Worm (Caenorhabditis elegans) whole organism, L4 larva: ENCODE data around the gene C17G10.7.

Experiments
- D1046.2 ChIP-seq: fragments of 200-800 bp; sonication (Bioruptor generic); IDR thresholded peaks from 2 replicates; pipeline ENCODE4 v1.3.6; 2022; ENCODE audit warnings: missing genetic modification characterization, missing compliant biosample characterization
- F26F4.8 ChIP-seq: fragments of 200-800 bp; sonication (Bioruptor generic); conservative IDR thresholded peaks from 2 replicates; pipeline ENCODE4 v1.3.6; 2022; ENCODE audit warnings: missing genetic modification characterization, missing compliant biosample characterization
- Y75B8A.6 ChIP-seq: fragments of 200-800 bp; sonication (Bioruptor generic); IDR thresholded peaks from 2 replicates; pipeline ENCODE4 v1.3.6; 2022; ENCODE audit warnings: missing genetic modification reagents, missing genetic modification characterization, missing compliant biosample characterization
- ZK337.2 ChIP-seq: fragments of 200-800 bp; sonication (Bioruptor generic); IDR thresholded peaks from 2 replicates; pipeline ENCODE4 v1.3.6; 2022; ENCODE audit warnings: missing genetic modification reagents, missing genetic modification characterization, missing compliant biosample characterization
- ama-1 ChIP-seq: fragments of 150-350 bp; optimal IDR thresholded peaks from 2 replicates; lab custom pipeline; 2014; ENCODE audit warnings: inconsistent platforms, mixed read lengths
- ceh-20 ChIP-seq: fragments of 200-800 bp; sonication (Bioruptor generic); IDR thresholded peaks from 2 replicates; pipeline ENCODE4 v1.3.6; 2022; ENCODE audit warnings: missing genetic modification reagents, missing genetic modification characterization, missing compliant biosample characterization
- ceh-28 ChIP-seq: fragments of 150-350 bp; optimal IDR thresholded peaks from 2 replicates; lab custom pipeline; 2014; ENCODE audit warnings: missing biosample characterization, missing genetic modification reagents, missing genetic modification characterization
- ceh-44 ChIP-seq: fragments of 200-800 bp; sonication (Bioruptor generic); IDR thresholded peaks from 2 replicates; pipeline ENCODE4 v1.3.6; 2022; ENCODE audit warnings: missing genetic modification reagents, missing genetic modification characterization, missing compliant biosample characterization
- ceh-62 ChIP-seq: sonication (generic microtip); optimal IDR thresholded peaks from 2 replicates; lab custom pipeline; 2017; ENCODE audit warnings: missing biosample characterization, missing genetic modification characterization
- ceh-82 ChIP-seq: sonication (generic microtip); optimal IDR thresholded peaks from 2 replicates; lab custom pipeline; 2017; ENCODE audit warnings: missing biosample characterization, missing genetic modification characterization
- ces-1 ChIP-seq: fragments of 150-350 bp; sonication (generic microtip); optimal IDR thresholded peaks from 4 replicates; lab custom pipeline; 2014; ENCODE audit warnings: missing biosample characterization, missing genetic modification reagents, missing genetic modification characterization
- cey-2 ChIP-seq: sonication (generic microtip); optimal IDR thresholded peaks from 3 replicates; lab custom pipeline; 2017; ENCODE audit warnings: missing genetic modification characterization, mild to moderate bottlenecking, missing compliant biosample characterization, antibody characterized with exemption, borderline replicate concordance; ENCODE audit not compliant: insufficient read depth
- ctbp-1 ChIP-seq: fragments of 200-800 bp; sonication (Bioruptor generic); IDR thresholded peaks from 2 replicates; pipeline ENCODE4 v1.3.6; 2022; ENCODE audit warnings: missing genetic modification reagents, missing genetic modification characterization, missing compliant biosample characterization
- daf-12 ChIP-seq: fragments of 150-350 bp; optimal IDR thresholded peaks from 2 replicates; lab custom pipeline; 2014; ENCODE audit warnings: missing biosample characterization, missing genetic modification reagents, missing genetic modification characterization
- daf-19 ChIP-seq: fragments of 200-800 bp; sonication (Bioruptor generic); conservative IDR thresholded peaks from 2 replicates; pipeline ENCODE4 v1.3.6; 2022; ENCODE audit warnings: missing genetic modification characterization, missing compliant biosample characterization
- daf-8 ChIP-seq: fragments of 200-800 bp; sonication (Bioruptor generic); IDR thresholded peaks from 2 replicates; pipeline ENCODE4 v1.3.6; 2022; ENCODE audit warnings: missing genetic modification characterization, missing compliant biosample characterization
- dmd-9 ChIP-seq: fragments of 200-800 bp; sonication (Bioruptor generic); IDR thresholded peaks from 2 replicates; pipeline ENCODE4 v1.3.6; 2022; ENCODE audit warnings: missing genetic modification reagents, missing genetic modification characterization, missing compliant biosample characterization
- duxl-1 ChIP-seq: sonication (generic microtip); optimal IDR thresholded peaks from 2 replicates; lab custom pipeline; 2016; ENCODE audit warnings: mild to moderate bottlenecking, missing genetic modification characterization, moderate library complexity, missing compliant biosample characterization; ENCODE audit not compliant: poor library complexity
- egl-27 ChIP-seq: sonication (generic microtip); optimal IDR thresholded peaks from 3 replicates; lab custom pipeline; 2017; ENCODE audit warnings: missing biosample characterization, missing genetic modification reagents, missing genetic modification characterization
- egl-43 ChIP-seq: fragments of 200-800 bp; sonication (Bioruptor generic); IDR thresholded peaks from 2 replicates; pipeline ENCODE4 v1.3.6; 2022; ENCODE audit warnings: missing genetic modification reagents, missing genetic modification characterization, missing compliant biosample characterization
- fos-1 ChIP-seq: fragments of 150-350 bp; optimal IDR thresholded peaks from 2 replicates; lab custom pipeline; 2014; ENCODE audit warnings: missing biosample characterization, missing genetic modification characterization
- lim-7 ChIP-seq: fragments of 200-800 bp; sonication (Bioruptor generic); IDR thresholded peaks from 2 replicates; pipeline ENCODE4 v1.3.6; 2022; ENCODE audit warnings: missing genetic modification characterization, missing compliant biosample characterization
- lin-29 ChIP-seq: fragments of 200-800 bp; sonication (Bioruptor generic); IDR thresholded peaks from 2 replicates; pipeline ENCODE4 v1.3.6; 2022; ENCODE audit warnings: missing genetic modification reagents, missing genetic modification characterization, missing compliant biosample characterization
- lin-38 ChIP-seq: fragments of 200-800 bp; sonication (Bioruptor generic); IDR thresholded peaks from 2 replicates; pipeline ENCODE4 v1.3.6; 2022; ENCODE audit warnings: missing genetic modification reagents, missing genetic modification characterization, missing compliant biosample characterization
- lin-39 ChIP-seq: fragments of 150-350 bp; optimal IDR thresholded peaks from 2 replicates; lab custom pipeline; 2014; ENCODE audit warnings: missing biosample characterization, missing genetic modification reagents, missing genetic modification characterization
- lsy-2 ChIP-seq, 2 experiments: fragments of 150-350 bp in 1 of 2; sonication (generic microtip) in 1 of 2; optimal IDR thresholded peaks; 2 replicates each; lab custom pipeline; 2014 to 2017; ENCODE audit warnings: missing biosample characterization in 2 of 2, missing genetic modification characterization in 2 of 2
- madf-5 ChIP-seq, 2 experiments: fragments of 200-800 bp; sonication (Bioruptor generic); IDR thresholded peaks; 2 replicates each; pipeline ENCODE4 v1.3.6; 2022; ENCODE audit warnings: missing compliant biosample characterization in 2 of 2, missing genetic modification characterization in 2 of 2
- mdl-1 ChIP-seq, 2 experiments: fragments of 150-350 bp in 1 of 2; sonication (generic microtip) in 1 of 2; optimal IDR thresholded peaks; 2 replicates each; lab custom pipeline; 2014 to 2017; ENCODE audit warnings: missing biosample characterization in 2 of 2, missing genetic modification characterization in 2 of 2
- mep-1 ChIP-seq: fragments of 150-350 bp; sonication (generic microtip); optimal IDR thresholded peaks from 3 replicates; lab custom pipeline; 2014; ENCODE audit warnings: missing biosample characterization, missing genetic modification characterization
- mes-2 ChIP-seq: sonication (generic microtip); optimal IDR thresholded peaks from 2 replicates; lab custom pipeline; 2016; ENCODE audit warnings: missing genotype, mild to moderate bottlenecking, missing genetic modification characterization, missing compliant biosample characterization; ENCODE audit not compliant: poor library complexity, severe bottlenecking
- mxl-2 ChIP-seq: fragments of 200-800 bp; sonication (Bioruptor generic); conservative IDR thresholded peaks from 2 replicates; pipeline ENCODE4 v1.3.6; 2022; ENCODE audit warnings: missing genetic modification reagents, missing genetic modification characterization, missing compliant biosample characterization
- nhr-11 ChIP-seq: fragments of 150-350 bp; optimal IDR thresholded peaks from 2 replicates; lab custom pipeline; 2014; ENCODE audit warnings: missing biosample characterization, missing genetic modification characterization
- nhr-111 ChIP-seq: fragments of 200-800 bp; sonication (Bioruptor generic); optimal IDR thresholded peaks from 2 replicates; lab custom pipeline; 2018; ENCODE audit warnings: mild to moderate bottlenecking, missing genetic modification characterization, missing compliant biosample characterization
- nhr-41 ChIP-seq: fragments of 200-800 bp; sonication (Bioruptor generic); IDR thresholded peaks from 2 replicates; pipeline ENCODE4 v1.3.6; 2022; ENCODE audit warnings: missing genetic modification reagents, missing genetic modification characterization, missing compliant biosample characterization
- nhr-42 ChIP-seq: fragments of 200-800 bp; sonication (Bioruptor generic); IDR thresholded peaks from 2 replicates; pipeline ENCODE4 v1.3.6; 2022; ENCODE audit warnings: missing genetic modification characterization, missing compliant biosample characterization
- nhr-48 ChIP-seq: sonication (generic microtip); optimal IDR thresholded peaks from 2 replicates; lab custom pipeline; 2016; ENCODE audit warnings: mild to moderate bottlenecking, missing genetic modification characterization, missing compliant biosample characterization
- nhr-6 ChIP-seq: fragments of 150-350 bp; optimal IDR thresholded peaks from 2 replicates; lab custom pipeline; 2014; ENCODE audit warnings: missing biosample characterization, missing genetic modification characterization
- pha-4 ChIP-seq, 2 experiments: fragments of 150-350 bp in 1 of 2; fragments of 200-800 bp in 1 of 2; sonication (Bioruptor generic) in 1 of 2; IDR thresholded peaks in 1 of 2; optimal IDR thresholded peaks in 1 of 2; 2 replicates each; pipeline versions ENCODE4 v1.3.6 to Lab custom; 2014 to 2022; ENCODE audit warnings: missing genetic modification characterization in 2 of 2, missing genetic modification reagents in 2 of 2, missing biosample characterization in 1 of 2, missing compliant biosample characterization in 1 of 2
- php-3 ChIP-seq: fragments of 200-800 bp; sonication (Bioruptor generic); IDR thresholded peaks from 2 replicates; pipeline ENCODE4 v1.3.6; 2022; ENCODE audit warnings: missing genetic modification reagents, missing genetic modification characterization, missing compliant biosample characterization
- pqm-1 ChIP-seq: sonication (generic microtip); optimal IDR thresholded peaks from 2 replicates; lab custom pipeline; 2017; ENCODE audit warnings: missing biosample characterization, missing genetic modification characterization
- snpc-1.2 ChIP-seq: fragments of 200-800 bp; sonication (Bioruptor generic); IDR thresholded peaks from 2 replicates; pipeline ENCODE4 v1.3.6; 2022; ENCODE audit warnings: missing genetic modification reagents, missing genetic modification characterization, missing compliant biosample characterization
- snpc-4 ChIP-seq: fragments of 150-350 bp; optimal IDR thresholded peaks from 2 replicates; lab custom pipeline; 2014; ENCODE audit warnings: missing biosample characterization, missing genetic modification characterization
- spr-3 ChIP-seq: fragments of 200-800 bp; sonication (Bioruptor generic); optimal IDR thresholded peaks from 2 replicates; lab custom pipeline; 2018; ENCODE audit warnings: mild to moderate bottlenecking, missing genetic modification characterization, missing compliant biosample characterization
- tag-97 ChIP-seq: fragments of 200-800 bp; sonication (Bioruptor generic); IDR thresholded peaks from 2 replicates; pipeline ENCODE4 v1.3.6; 2022; ENCODE audit warnings: missing genetic modification characterization, missing compliant biosample characterization
- tra-1 ChIP-seq: fragments of 200-800 bp; sonication (Bioruptor generic); IDR thresholded peaks from 2 replicates; pipeline ENCODE4 v1.3.6; 2022; ENCODE audit warnings: missing genetic modification reagents, missing genetic modification characterization, missing compliant biosample characterization
- unc-130 ChIP-seq: sonication (generic microtip); optimal IDR thresholded peaks from 2 replicates; lab custom pipeline; 2016; ENCODE audit warnings: missing genetic modification reagents, missing genetic modification characterization, missing compliant biosample characterization
- unc-62 ChIP-seq, 3 experiments: fragments of 150-350 bp in 1 of 3; sonication (generic microtip); optimal IDR thresholded peaks in 2 of 3; peaks in 1 of 3; 1 replicate in 1 of 3; 2 replicates in 2 of 3; lab custom pipeline; 2014 to 2017; ENCODE audit warnings: missing biosample characterization in 3 of 3, missing genetic modification characterization in 3 of 3, missing genetic modification reagents in 3 of 3, missing genotype in 1 of 3
- zag-1 ChIP-seq: fragments of 150-350 bp; optimal IDR thresholded peaks from 2 replicates; lab custom pipeline; 2014; ENCODE audit warnings: missing biosample characterization, missing genetic modification characterization
- zfp-3 ChIP-seq: fragments of 200-800 bp; sonication (Bioruptor generic); conservative IDR thresholded peaks from 2 replicates; pipeline ENCODE4 v1.3.6; 2022; ENCODE audit warnings: missing genetic modification reagents, missing genetic modification characterization, missing compliant biosample characterization
- zip-11 ChIP-seq: fragments of 200-800 bp; sonication (Bioruptor generic); IDR thresholded peaks from 2 replicates; pipeline ENCODE4 v1.3.6; 2022; ENCODE audit warnings: missing genetic modification characterization, missing compliant biosample characterization
- ztf-7 ChIP-seq: fragments of 150-350 bp; optimal IDR thresholded peaks from 2 replicates; lab custom pipeline; 2014; ENCODE audit warnings: missing biosample characterization, missing genetic modification characterization

Gene C17G10.7

ce11 chrII:5619298-5619697 is 11.6 kb upstream of the C17G10.7 start, which contains the start of gene dhs-6 (continued):
- TF ChIP-seq mxl-2 (no peak), unc-130 (no peak), zfp-3 (GFP tag; lab: Robert Waterston, UW) (no peak), cey-2 (tag; lab: Kevin White, UChicago) (no peak), ceh-28 (tag; lab: Kevin White, UChicago) (no peak), nhr-11 (tag; lab: Kevin White, UChicago) (no peak), ces-1 (GFP tag; lab: Kevin White, UChicago) (no peak), lin-38 (GFP tag; lab: Robert Waterston, UW) (no peak), pqm-1 (no peak), lsy-2 (tag; optimal IDR thresholded peaks at IDR 0.05; lab: Kevin White, UChicago) (peak in 1 of 2 experiments; percentile 6), zip-11 (GFP tag; lab: Robert Waterston, UW) (no peak), ceh-82 (tag; lab: Kevin White, UChicago) (no peak), nhr-6 (tag; lab: Kevin White, UChicago) (peak; percentile 28), mep-1 (peak; percentile 49), mes-2 (tag; lab: Kevin White, UChicago) (no peak), D1046.2 (GFP tag; lab: Robert Waterston, UW) (no peak), daf-8 (GFP tag; lab: Robert Waterston, UW) (no peak), Y75B8A.6 (GFP tag; lab: Robert Waterston, UW) (no peak), F26F4.8 (GFP tag; lab: Robert Waterston, UW) (no peak), nhr-42 (GFP tag; lab: Robert Waterston, UW) (no peak), dmd-9 (GFP tag; lab: Robert Waterston, UW) (no peak), fos-1 (tag; lab: Kevin White, UChicago) (no peak), lin-29 (GFP tag; lab: Robert Waterston, UW) (no peak), egl-43 (GFP tag; lab: Robert Waterston, UW) (no peak), ctbp-1 (no peak), mdl-1 (tag; optimal IDR thresholded peaks at IDR 0.05; lab: Kevin White, UChicago) (no peak), lin-39 (no peak), tra-1 (GFP tag; lab: Robert Waterston, UW) (no peak), daf-19 (GFP tag; lab: Robert Waterston, UW) (no peak), nhr-41 (GFP tag; lab: Robert Waterston, UW) (no peak), unc-62 (GFP tag; optimal IDR thresholded peaks at IDR 0.05 in 1 of 2; lab: Kevin White, UChicago) (no peak), unc-62 (tag; optimal IDR thresholded peaks at IDR 0.05; lab: Kevin White, UChicago) (no peak), ceh-62 (no peak), nhr-111 (GFP tag; lab: Kevin White, UChicago) (no peak), duxl-1 (tag; lab: Kevin White, UChicago) (peak; percentile 50), zag-1 (tag; lab: Kevin White, UChicago) (no peak), madf-5 (GFP tag; IDR thresholded peaks at IDR 0.05; lab: Robert Waterston, UW) (no peak), tag-97 (GFP tag; lab: Robert Waterston, UW) (no peak), php-3 (GFP tag; lab: Robert Waterston, UW) (no peak), ztf-7 (tag; lab: Kevin White, UChicago) (no peak), ceh-20 (no peak), lim-7 (no peak), daf-12 (tag; lab: Kevin White, UChicago) (no peak), spr-3 (GFP tag; lab: Kevin White, UChicago) (no peak), nhr-48 (tag; lab: Kevin White, UChicago) (no peak), snpc-1.2 (GFP tag; lab: Robert Waterston, UW) (no peak), egl-27 (no peak), pha-4 (GFP tag; IDR thresholded peaks at IDR 0.05; lab: Robert Waterston, UW) (no peak), pha-4 (tag; optimal IDR thresholded peaks at IDR 0.05; lab: Kevin White, UChicago) (no peak), ama-1 (lab: Kevin White, UChicago) (peak; percentile 5), snpc-4 (tag; lab: Kevin White, UChicago) (no peak), ceh-44 (no peak), ZK337.2 (GFP tag; lab: Robert Waterston, UW) (no peak)
